Worm (Caenorhabditis elegans): Measurements from ENCODE around the gene cex-2.

cex-2 gene

DNA sequence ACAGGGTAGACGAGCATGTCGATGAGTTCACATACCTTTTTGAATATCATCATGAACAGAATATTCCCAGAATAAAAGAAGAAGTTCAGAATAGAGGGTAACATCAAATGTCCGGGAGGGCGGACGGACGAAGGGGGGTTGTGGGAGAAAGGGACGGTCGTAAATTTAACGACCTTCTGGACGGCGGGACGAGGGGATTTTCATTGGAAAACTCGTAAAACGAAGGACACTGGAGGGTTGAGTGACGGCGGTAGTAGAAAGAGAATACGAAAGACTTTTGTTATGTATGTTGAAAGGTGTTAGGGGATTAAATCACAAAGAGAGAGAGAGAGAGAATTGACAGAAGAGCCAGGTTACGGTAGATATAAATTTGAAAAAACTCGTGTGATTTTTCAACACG lies 15.4 kb upstream of the cex-2 start:
- TF ChIP-seq mls-2 (tag; optimal IDR thresholded peaks at IDR 0.05), result no peak
- TF ChIP-seq ces-1 (GFP tag; optimal IDR thresholded peaks at IDR 0.05), result no peak
- no peak for TF ChIP-seq lin-13 (tag; optimal IDR thresholded peaks at IDR 0.05)
- peak; percentile 7 for TF ChIP-seq unc-62 (GFP tag; optimal IDR thresholded peaks at IDR 0.05)
- TF ChIP-seq nhr-76 (tag; optimal IDR thresholded peaks at IDR 0.05), result no peak

DNA sequence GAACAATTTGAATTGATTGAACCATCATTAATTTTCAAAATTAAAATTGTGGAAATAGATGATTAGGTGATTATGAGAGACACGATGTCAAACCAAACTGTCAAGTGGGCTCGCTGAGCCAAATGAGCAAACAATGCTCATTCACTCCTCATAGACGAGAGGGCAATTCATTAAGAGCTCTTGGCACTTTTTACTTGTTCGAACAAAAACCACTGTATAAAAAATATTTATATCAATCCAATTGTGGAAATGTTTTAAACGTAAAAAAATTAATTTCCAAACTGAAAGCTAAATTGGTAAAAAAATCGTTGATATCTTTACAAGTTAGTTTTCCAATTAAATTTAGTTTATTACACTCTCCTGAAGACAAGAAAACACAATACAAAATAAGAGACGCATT lies 14.5 kb upstream of the cex-2 start, which contains the start of gene acr-7:
Gene acr-7, minus strand, starts transcription at position 101 of the 400 bp plus-strand sequence.
- TF ChIP-seq zip-8 (tag; optimal IDR thresholded peaks at IDR 0.05), result no peak
- TF ChIP-seq elt-1 (tag; optimal IDR thresholded peaks at IDR 0.05; ENCODE audit: borderline replicate concordance, insufficient read depth), result no peak
- no peak for TF ChIP-seq pha-4 (tag; optimal IDR thresholded peaks at IDR 0.05)
- no peak for TF ChIP-seq nhr-12 (tag; optimal IDR thresholded peaks at IDR 0.05)
- no peak for TF ChIP-seq sptf-1 (tag; optimal IDR thresholded peaks at IDR 0.05)
- TF ChIP-seq lin-13 (tag; optimal IDR thresholded peaks at IDR 0.05), result no peak
- TF ChIP-seq unc-62 (GFP tag; optimal IDR thresholded peaks at IDR 0.05), result no peak
- TF ChIP-seq sem-2 (GFP tag; optimal IDR thresholded peaks at IDR 0.05), result no peak
- no peak for TF ChIP-seq ceh-39 (tag; optimal IDR thresholded peaks at IDR 0.05)
- no peak for TF ChIP-seq nhr-28 (tag; optimal IDR thresholded peaks at IDR 0.05)
- TF ChIP-seq nhr-237 (tag; optimal IDR thresholded peaks at IDR 0.05), result no peak
- no peak for TF ChIP-seq blmp-1 (tag; optimal IDR thresholded peaks at IDR 0.05)
- no peak for TF ChIP-seq ham-2 (GFP tag; optimal IDR thresholded peaks at IDR 0.05)
- no peak for TF ChIP-seq cnd-1 (tag; optimal IDR thresholded peaks at IDR 0.05)

DNA sequence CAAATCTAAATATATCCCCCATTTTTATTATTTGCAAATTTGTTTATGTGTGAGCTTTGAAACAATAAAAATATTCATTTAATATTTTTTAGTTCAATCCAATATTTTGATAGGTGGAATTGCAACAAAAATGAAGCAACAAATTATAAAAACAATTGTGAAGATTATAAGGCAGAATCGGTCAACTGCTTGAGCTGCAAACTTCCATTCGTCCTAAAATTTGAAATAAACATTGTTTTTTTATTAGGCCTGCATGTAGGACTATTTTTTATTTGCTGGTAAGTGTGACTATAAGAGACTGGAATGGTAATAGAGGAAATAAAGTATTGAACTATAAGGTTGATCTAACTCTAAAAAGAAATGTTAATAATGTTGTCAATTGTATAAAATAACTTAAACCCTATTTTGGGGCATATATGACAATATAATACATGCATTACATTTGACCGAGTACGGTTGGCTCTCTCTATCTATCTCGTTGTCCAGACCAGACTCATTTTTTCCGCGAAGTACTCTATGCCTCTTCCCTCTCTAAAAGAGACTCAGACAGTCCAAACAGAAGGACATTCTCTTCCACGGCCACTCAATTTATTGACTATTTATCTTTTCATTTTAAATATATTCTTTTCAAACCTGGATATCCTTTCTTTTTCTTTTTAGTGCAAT lies 10.5 kb upstream of the cex-2 start, which contains the start of gene T09A5.4:
Gene T09A5.4, plus strand, starts transcription at position 616 of the 666 bp plus-strand sequence.
- no peak for TF ChIP-seq elt-1 (tag; optimal IDR thresholded peaks at IDR 0.05; ENCODE audit: borderline replicate concordance, insufficient read depth)
- no peak for TF ChIP-seq zip-8 (tag; optimal IDR thresholded peaks at IDR 0.05)
- no peak for TF ChIP-seq mep-1 (tag; optimal IDR thresholded peaks at IDR 0.05)
- TF ChIP-seq mab-5 (tag; optimal IDR thresholded peaks at IDR 0.05), result no peak
- no peak for TF ChIP-seq snpc-4 (tag; optimal IDR thresholded peaks at IDR 0.05)
- no peak for TF ChIP-seq nhr-237 (tag; optimal IDR thresholded peaks at IDR 0.05)
- no peak for TF ChIP-seq blmp-1 (tag; optimal IDR thresholded peaks at IDR 0.05)
- TF ChIP-seq unc-39 (tag; optimal IDR thresholded peaks at IDR 0.05), result no peak
- no peak for TF ChIP-seq tbx-8 (GFP tag; optimal IDR thresholded peaks at IDR 0.05)
- TF ChIP-seq flh-1 (GFP tag; optimal IDR thresholded peaks at IDR 0.05), result no peak
- TF ChIP-seq nhr-12 (tag; optimal IDR thresholded peaks at IDR 0.05), result no peak

DNA sequence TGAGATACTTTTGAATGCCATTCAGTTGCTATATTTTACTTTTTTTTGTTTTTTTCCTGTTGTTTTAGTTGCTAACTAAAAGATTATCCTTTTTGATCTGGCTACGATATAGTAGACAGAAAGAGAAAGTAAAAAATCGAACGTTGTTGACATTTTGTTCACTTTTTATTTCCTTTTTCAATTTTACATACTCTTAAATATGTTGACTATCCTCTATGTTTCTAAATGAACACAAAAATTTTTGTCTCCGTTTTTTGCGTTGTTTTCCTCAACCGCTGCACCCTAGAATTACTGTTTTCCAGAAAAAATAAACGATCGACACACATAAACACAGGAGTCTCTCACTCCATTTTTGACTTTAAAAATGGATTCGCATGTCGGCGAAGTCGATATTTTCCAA lies 6.8 kb upstream of the cex-2 start, which contains the start of gene klp-3:
Gene klp-3, plus strand, starts transcription at position 301 of the 400 bp plus-strand sequence.
- TF ChIP-seq sem-2 (GFP tag; optimal IDR thresholded peaks at IDR 0.05) (no peak), unc-39 (tag; optimal IDR thresholded peaks at IDR 0.05) (no peak), elt-1 (tag; optimal IDR thresholded peaks at IDR 0.05; ENCODE audit: borderline replicate concordance, insufficient read depth) (no peak), unc-120 (tag; optimal IDR thresholded peaks at IDR 0.05; ENCODE audit: poor library complexity, severe bottlenecking) (no peak), nhr-237 (tag; optimal IDR thresholded peaks at IDR 0.05) (no peak), lsy-2 (tag; optimal IDR thresholded peaks at IDR 0.05) (no peak), blmp-1 (tag; optimal IDR thresholded peaks at IDR 0.05) (no peak)

DNA sequence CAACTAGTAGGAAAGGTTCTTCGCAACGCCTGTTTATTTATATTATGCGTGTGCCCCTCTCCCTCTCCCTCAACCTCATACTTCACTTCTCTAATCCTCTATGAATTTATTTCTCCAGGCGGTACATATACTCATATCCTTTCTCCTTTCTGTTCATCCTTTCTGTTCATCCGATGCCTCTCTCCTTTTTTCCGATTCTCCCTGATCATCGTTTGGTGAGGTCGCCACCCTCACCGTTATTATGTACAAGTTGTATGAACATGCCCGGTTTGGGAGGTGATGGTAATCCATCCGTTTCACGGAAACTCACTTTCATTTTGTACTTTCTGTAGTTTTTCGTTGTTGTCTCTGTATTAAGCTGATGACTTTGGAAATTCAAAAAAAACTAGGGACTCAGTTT lies 4.5 kb upstream of the cex-2 start:
- no peak for TF ChIP-seq mep-1 (tag; optimal IDR thresholded peaks at IDR 0.05)
- TF ChIP-seq tbx-8 (GFP tag; optimal IDR thresholded peaks at IDR 0.05), result no peak
- TF ChIP-seq unc-120 (tag; optimal IDR thresholded peaks at IDR 0.05; ENCODE audit: poor library complexity, severe bottlenecking), result no peak
- peak; percentile 55 for TF ChIP-seq blmp-1 (tag; optimal IDR thresholded peaks at IDR 0.05)
- no peak for TF ChIP-seq nhr-237 (tag; optimal IDR thresholded peaks at IDR 0.05)
- no peak for TF ChIP-seq elt-1 (tag; optimal IDR thresholded peaks at IDR 0.05; ENCODE audit: borderline replicate concordance, insufficient read depth)
- TF ChIP-seq mls-2 (tag; optimal IDR thresholded peaks at IDR 0.05), result peak; percentile 7
- no peak for TF ChIP-seq unc-39 (tag; optimal IDR thresholded peaks at IDR 0.05)
- TF ChIP-seq cnd-1 (tag; optimal IDR thresholded peaks at IDR 0.05), result no peak
- TF ChIP-seq lin-13 (tag; optimal IDR thresholded peaks at IDR 0.05), result no peak

DNA sequence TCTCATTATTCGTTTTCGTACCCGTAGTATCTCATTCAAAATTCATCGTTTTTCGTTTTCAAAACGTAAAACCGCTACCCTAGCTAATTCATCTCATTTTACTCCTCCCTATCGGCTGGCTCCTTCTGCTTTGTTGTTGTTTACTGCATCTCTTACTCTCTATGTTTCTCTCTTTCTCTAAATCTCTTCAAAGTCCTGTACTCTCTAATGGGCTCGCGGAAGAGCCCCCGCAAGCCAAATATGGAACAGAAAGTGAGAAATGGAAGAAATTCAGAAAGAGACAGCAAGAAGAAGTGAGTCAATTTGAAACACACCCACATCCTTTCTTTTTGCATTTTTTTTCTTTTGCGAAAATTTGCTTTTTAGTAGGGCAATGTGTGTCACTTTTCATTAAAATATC lies 3.4 kb upstream of the cex-2 start:
- no peak for TF ChIP-seq nhr-2 (tag; optimal IDR thresholded peaks at IDR 0.05)
- peak; percentile 58 for TF ChIP-seq ces-1 (GFP tag; optimal IDR thresholded peaks at IDR 0.05)
- no peak for TF ChIP-seq ceh-83 (GFP tag; optimal IDR thresholded peaks at IDR 0.05)
- TF ChIP-seq unc-120 (tag; optimal IDR thresholded peaks at IDR 0.05; ENCODE audit: poor library complexity, severe bottlenecking), result peak; percentile 40
- peak; percentile 17 for TF ChIP-seq mep-1 (tag; optimal IDR thresholded peaks at IDR 0.05)
